Fruit fly (Drosophila melanogaster) whole organism, embryonic: ENCODE results near the gene kud.

Experiments
- CG10274 ChIP-seq: fragments of 200-800 bp; sonication (Bioruptor generic); optimal IDR thresholded peaks from 3 replicates; lab custom pipeline; 2017; ENCODE audit warnings: missing biosample characterization, mild to moderate bottlenecking, missing genetic modification characterization
- CG12659 ChIP-seq: fragments of 200-800 bp; sonication (Bioruptor generic); optimal IDR thresholded peaks from 3 replicates; lab custom pipeline; 2017; ENCODE audit warnings: mild to moderate bottlenecking, missing biosample characterization, missing genetic modification reagents, missing genetic modification characterization
- CG12744 ChIP-seq: fragments of 200-800 bp; sonication (Bioruptor generic); optimal IDR thresholded peaks from 2 replicates; lab custom pipeline; 2016; ENCODE audit warnings: missing biosample characterization, missing genetic modification characterization
- CG13624 ChIP-seq: fragments of 200-800 bp; sonication (Bioruptor generic); optimal IDR thresholded peaks from 2 replicates; lab custom pipeline; 2016; ENCODE audit warnings: missing biosample characterization, missing genetic modification characterization
- CG15269 ChIP-seq: fragments of 200-800 bp; sonication (Bioruptor generic); optimal IDR thresholded peaks from 2 replicates; lab custom pipeline; 2018; ENCODE audit warnings: missing biosample characterization, mild to moderate bottlenecking, missing genetic modification characterization, moderate library complexity
- CG15514 ChIP-seq: fragments of 200-800 bp; sonication (Bioruptor generic); optimal IDR thresholded peaks from 3 replicates; lab custom pipeline; 2017; ENCODE audit warnings: missing biosample characterization, missing genetic modification characterization, mild to moderate bottlenecking, moderate library complexity, missing genetic modification reagents
- CG17361 ChIP-seq: fragments of 200-800 bp; sonication (Bioruptor generic); IDR thresholded peaks from 3 replicates; pipeline ENCODE4 v1.3.6; 2022; ENCODE audit warnings: missing biosample characterization, missing genetic modification characterization
- CG17385 ChIP-seq: fragments of 200-800 bp; sonication (Bioruptor generic); optimal IDR thresholded peaks from 3 replicates; lab custom pipeline; 2018; ENCODE audit warnings: missing biosample characterization, mild to moderate bottlenecking, missing genetic modification characterization
- CG17802 ChIP-seq: fragments of 200-800 bp; sonication (Bioruptor generic); optimal IDR thresholded peaks from 2 replicates; lab custom pipeline; 2018; ENCODE audit warnings: missing biosample characterization, mild to moderate bottlenecking, missing genetic modification characterization, moderate library complexity
- CG18011 ChIP-seq: fragments of 200-800 bp; sonication (Bioruptor generic); optimal IDR thresholded peaks from 2 replicates; lab custom pipeline; 2017; ENCODE audit warnings: missing biosample characterization, missing genetic modification characterization, mild to moderate bottlenecking, moderate library complexity, missing genotype
- CG30020 ChIP-seq: fragments of 200-800 bp; optimal IDR thresholded peaks from 2 replicates; lab custom pipeline; 2019; ENCODE audit warnings: missing biosample characterization, mild to moderate bottlenecking, missing genetic modification characterization, moderate library complexity
- CG33213 ChIP-seq: fragments of 200-800 bp; sonication (Bioruptor generic); optimal IDR thresholded peaks from 3 replicates; lab custom pipeline; 2016; ENCODE audit warnings: missing biosample characterization, missing genetic modification characterization
- CG3847 ChIP-seq: fragments of 200-800 bp; sonication (Bioruptor generic); IDR thresholded peaks from 2 replicates; pipeline ENCODE4 v1.3.6; 2022; ENCODE audit warnings: missing biosample characterization, missing genetic modification characterization
- CG4820 ChIP-seq: fragments of 200-800 bp; sonication (Bioruptor generic); optimal IDR thresholded peaks from 3 replicates; lab custom pipeline; 2016; ENCODE audit warnings: missing biosample characterization, missing genetic modification characterization
- CG6654 ChIP-seq: fragments of 200-800 bp; sonication (Bioruptor generic); optimal IDR thresholded peaks from 2 replicates; lab custom pipeline; 2017; ENCODE audit warnings: missing biosample characterization, mild to moderate bottlenecking, missing genetic modification characterization
- CG8089 ChIP-seq: fragments of 200-800 bp; sonication (Bioruptor generic); optimal IDR thresholded peaks from 3 replicates; lab custom pipeline; 2016; ENCODE audit warnings: missing biosample characterization, missing genetic modification characterization
- CG8281 ChIP-seq: fragments of 200-800 bp; sonication (Bioruptor generic); optimal IDR thresholded peaks from 2 replicates; lab custom pipeline; 2018; ENCODE audit warnings: missing biosample characterization, mild to moderate bottlenecking, missing genetic modification characterization, moderate library complexity
- CG8290 ChIP-seq, 3 experiments: fragments of 200-800 bp; sonication (Bioruptor generic); optimal IDR thresholded peaks; 2 replicates each; lab custom pipeline; 2016 to 2019; ENCODE audit warnings: missing biosample characterization in 3 of 3, missing genetic modification characterization in 3 of 3, mild to moderate bottlenecking in 2 of 3, moderate library complexity in 1 of 3
- CG9797 ChIP-seq: fragments of 200-800 bp; sonication (Bioruptor generic); optimal IDR thresholded peaks from 3 replicates; lab custom pipeline; 2018; ENCODE audit warnings: missing biosample characterization, mild to moderate bottlenecking, missing genetic modification characterization
- CoRest ChIP-seq: fragments of 200-800 bp; sonication (Bioruptor generic); optimal IDR thresholded peaks from 3 replicates; lab custom pipeline; 2018; ENCODE audit warnings: missing biosample characterization, mild to moderate bottlenecking, missing genetic modification characterization, moderate library complexity
- GATAe ChIP-seq: fragments of 200-800 bp; sonication (Bioruptor generic); conservative IDR thresholded peaks from 2 replicates; pipeline ENCODE4 v1.3.6; 2022; ENCODE audit warnings: missing biosample characterization, missing genetic modification characterization
- H2.0 ChIP-seq: fragments of 200-800 bp; sonication (Bioruptor generic); IDR thresholded peaks from 2 replicates; pipeline ENCODE4 v1.3.6; 2022; ENCODE audit warnings: missing biosample characterization, missing genetic modification characterization
- HLH54F ChIP-seq: fragments of 200-800 bp; sonication (Bioruptor generic); optimal IDR thresholded peaks from 3 replicates; lab custom pipeline; 2016; ENCODE audit warnings: missing biosample characterization, missing genetic modification characterization
- Hey ChIP-seq: fragments of 200-800 bp; sonication (Bioruptor generic); optimal IDR thresholded peaks from 3 replicates; lab custom pipeline; 2018; ENCODE audit warnings: missing biosample characterization, mild to moderate bottlenecking, missing genetic modification characterization
- Hmr ChIP-seq: fragments of 200-800 bp; sonication (Bioruptor generic); optimal IDR thresholded peaks from 3 replicates; lab custom pipeline; 2017; ENCODE audit warnings: mild to moderate bottlenecking, missing biosample characterization, missing genetic modification reagents, missing genetic modification characterization
- MBD-R2 ChIP-seq: fragments of 200-800 bp; sonication (Bioruptor generic); IDR thresholded peaks from 2 replicates; pipeline ENCODE4 v1.3.6; 2022; ENCODE audit warnings: missing biosample characterization, missing genetic modification characterization
- Max ChIP-seq: fragments of 200-800 bp; sonication (Bioruptor generic); optimal IDR thresholded peaks from 2 replicates; lab custom pipeline; 2016; ENCODE audit warnings: missing biosample characterization, mild to moderate bottlenecking, missing genetic modification characterization
- Sin3A ChIP-seq: fragments of >200 bp; optimal IDR thresholded peaks from 2 replicates; lab custom pipeline; 2018
- Sox102F ChIP-seq: fragments of 200-800 bp; sonication (Bioruptor generic); optimal IDR thresholded peaks from 2 replicates; lab custom pipeline; 2018; ENCODE audit warnings: missing biosample characterization, mild to moderate bottlenecking, missing genetic modification characterization, moderate library complexity
- Stat92E ChIP-seq, 3 experiments: fragments of >200 bp in 2 of 3; fragments of 200-800 bp in 1 of 3; sonication (Bioruptor generic) in 1 of 3; optimal IDR thresholded peaks; 2 replicates each; lab custom pipeline; 2017 to 2019; ENCODE audit warnings: missing biosample characterization in 3 of 3, missing genetic modification characterization in 3 of 3, mild to moderate bottlenecking in 1 of 3, moderate library complexity in 1 of 3
- Xbp1 ChIP-seq: fragments of 200-800 bp; sonication (Bioruptor generic); optimal IDR thresholded peaks from 3 replicates; lab custom pipeline; 2016; ENCODE audit warnings: missing biosample characterization, mild to moderate bottlenecking, missing genetic modification characterization
- YL-1 ChIP-seq: fragments of 200-800 bp; sonication (Bioruptor generic); optimal IDR thresholded peaks from 3 replicates; lab custom pipeline; 2017; ENCODE audit warnings: missing biosample characterization, mild to moderate bottlenecking, missing genetic modification characterization
- ase ChIP-seq: fragments of 200-800 bp; sonication (Bioruptor generic); IDR thresholded peaks from 3 replicates; pipeline ENCODE4 v1.3.6; 2022; ENCODE audit warnings: missing biosample characterization, missing genetic modification characterization
- bbx ChIP-seq: fragments of 200-800 bp; sonication (Bioruptor generic); IDR thresholded peaks from 2 replicates; pipeline ENCODE4 v1.3.6; 2022; ENCODE audit warnings: missing biosample characterization, missing genetic modification characterization; ENCODE audit not compliant: partially characterized antibody
- cato ChIP-seq: fragments of 200-800 bp; sonication (Bioruptor generic); optimal IDR thresholded peaks from 2 replicates; lab custom pipeline; 2016; ENCODE audit warnings: missing biosample characterization, missing genetic modification characterization, borderline replicate concordance
- chif ChIP-seq, 2 experiments: fragments of 200-800 bp; sonication (Bioruptor generic); optimal IDR thresholded peaks; 3 replicates each; lab custom pipeline; 2016; ENCODE audit warnings: missing biosample characterization in 2 of 2, missing genetic modification characterization in 2 of 2
- chm ChIP-seq: fragments of 200-800 bp; sonication (Bioruptor generic); IDR thresholded peaks from 2 replicates; pipeline ENCODE4 v1.3.6; 2022; ENCODE audit warnings: missing biosample characterization, missing genetic modification characterization
- ftz-f1 ChIP-seq: fragments of 200-800 bp; sonication (Bioruptor generic); optimal IDR thresholded peaks from 2 replicates; lab custom pipeline; 2016; ENCODE audit warnings: missing biosample characterization, missing genetic modification characterization
- h ChIP-seq: fragments of >200 bp; optimal IDR thresholded peaks from 2 replicates; lab custom pipeline; 2017
- hkb ChIP-seq, 2 experiments: fragments of 200-800 bp in 1 of 2; fragments of >200 bp in 1 of 2; sonication (Bioruptor generic) in 1 of 2; IDR thresholded peaks in 1 of 2; optimal IDR thresholded peaks in 1 of 2; 2 replicates each; pipeline versions ENCODE4 v1.3.6 to Lab custom; 2017 to 2022; ENCODE audit warnings: missing biosample characterization in 1 of 2, missing genetic modification characterization in 1 of 2
- jigr1 ChIP-seq: fragments of 200-800 bp; sonication (Bioruptor generic); IDR thresholded peaks from 3 replicates; pipeline ENCODE4 v1.3.6; 2022; ENCODE audit warnings: missing biosample characterization, missing genetic modification characterization
- nerfin-2 ChIP-seq: fragments of 200-800 bp; sonication (Bioruptor generic); IDR thresholded peaks from 2 replicates; pipeline ENCODE4 v1.3.6; 2022; ENCODE audit warnings: missing biosample characterization, missing genetic modification characterization; ENCODE audit not compliant: partially characterized antibody
- pho ChIP-seq: fragments of 200-800 bp; sonication (Bioruptor generic); optimal IDR thresholded peaks from 2 replicates; lab custom pipeline; 2016; ENCODE audit warnings: missing biosample characterization, missing genetic modification characterization
- sens-2 ChIP-seq: fragments of 200-800 bp; sonication (Bioruptor generic); IDR thresholded peaks from 2 replicates; pipeline ENCODE4 v1.3.6; 2022; ENCODE audit warnings: missing biosample characterization, missing genetic modification characterization
- tgo ChIP-seq: fragments of 200-800 bp; sonication (Bioruptor generic); IDR thresholded peaks from 3 replicates; pipeline ENCODE4 v1.3.6; 2022; ENCODE audit warnings: missing biosample characterization, missing genetic modification characterization
- twi ChIP-seq: fragments of 200-800 bp; optimal IDR thresholded peaks from 2 replicates; lab custom pipeline; 2019; ENCODE audit warnings: missing biosample characterization, mild to moderate bottlenecking, missing genetic modification characterization, moderate library complexity
- zen2 ChIP-seq: fragments of 200-800 bp; sonication (Bioruptor generic); IDR thresholded peaks from 3 replicates; pipeline ENCODE4 v1.3.6; 2022; ENCODE audit warnings: missing biosample characterization, missing genetic modification characterization; ENCODE audit not compliant: partially characterized antibody
- zfh1 ChIP-seq: fragments of 200-800 bp; sonication (Bioruptor generic); IDR thresholded peaks from 3 replicates; pipeline ENCODE4 v1.3.6; 2022; ENCODE audit warnings: missing biosample characterization, missing genetic modification characterization
- zfh2 ChIP-seq: fragments of 200-800 bp; sonication (Bioruptor generic); optimal IDR thresholded peaks from 2 replicates; lab custom pipeline; 2016; ENCODE audit warnings: missing biosample characterization, missing genetic modification characterization

kud gene

DNA sequence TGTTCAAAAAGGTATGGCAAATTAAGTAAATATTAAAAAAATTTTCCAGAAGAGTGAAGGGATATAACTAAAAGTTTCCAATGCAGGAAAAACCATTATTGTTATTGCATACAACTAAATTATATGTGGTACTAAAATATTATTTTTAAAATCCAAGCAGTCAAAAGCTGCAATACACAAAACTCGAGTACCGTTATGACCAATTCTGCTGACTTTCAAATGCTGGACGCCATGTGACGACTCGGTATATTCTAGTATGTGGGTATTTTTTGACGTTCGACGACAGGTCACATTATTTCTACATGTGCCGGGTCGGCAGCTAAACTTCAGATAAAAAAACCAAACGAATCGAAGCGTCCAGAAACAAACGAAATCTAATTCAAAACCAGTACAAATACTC, 36.7 kb downstream of the kud start (continued):
- TF ChIP-seq CG3847, result peak; percentile 45; the same call in 1 of the 2 replicates
- peak; percentile 100 for TF ChIP-seq CG18011 (GFP tag; lab: Kevin White, UChicago)
- TF ChIP-seq YL-1 (GFP tag; lab: Kevin White, UChicago), result peak; percentile 61
- no peak for TF ChIP-seq Sox102F (GFP tag; lab: Kevin White, UChicago)
- no peak for TF ChIP-seq H2.0 (GFP tag; lab: Robert Waterston, UW)
- TF ChIP-seq chm, result no peak
- TF ChIP-seq CG17361 (GFP tag; lab: Robert Waterston, UW), result peak; percentile 45; the same call in 2 of the 3 replicates
- TF ChIP-seq CG4820 (GFP tag; lab: Kevin White, UChicago), result no peak
- peak; percentile 9 for TF ChIP-seq zfh2 (GFP tag; lab: Kevin White, UChicago)
- peak; percentile 25 for TF ChIP-seq pho (GFP tag; lab: Kevin White, UChicago)
- TF ChIP-seq Sin3A (lab: Kevin White, UChicago), result peak; percentile 21
- no peak for TF ChIP-seq cato (GFP tag; lab: Kevin White, UChicago)
- peak; percentile 19 for TF ChIP-seq hkb (optimal IDR thresholded peaks at IDR 0.05; lab: Kevin White, UChicago)
- no peak for TF ChIP-seq hkb (GFP tag; IDR thresholded peaks at IDR 0.05; lab: Robert Waterston, UW)
- peak; percentile 24 for TF ChIP-seq CG30020 (tag; lab: Kevin White, UChicago)
- peak; percentile 89 for TF ChIP-seq CG9797 (GFP tag; lab: Kevin White, UChicago)
- 0 out of 2 replicates have a peak, but pooled peaks have one; percentile 39 for TF ChIP-seq nerfin-2 (GFP tag; lab: Robert Waterston, UW)
- TF ChIP-seq zfh1 (GFP tag; lab: Robert Waterston, UW), result 0 out of 3 replicates have a peak, but pooled peaks have one; percentile 28
- no peak for TF ChIP-seq sens-2 (GFP tag; lab: Robert Waterston, UW)
- peak; percentile 62 for TF ChIP-seq CG15514 (GFP tag; lab: Kevin White, UChicago)
- peak in 1 of 2 experiments; percentile 32 for TF ChIP-seq chif (GFP tag; optimal IDR thresholded peaks at IDR 0.05; lab: Kevin White, UChicago)
- TF ChIP-seq Stat92E (GFP tag; optimal IDR thresholded peaks at IDR 0.05; lab: Kevin White, UChicago), result peak in 1 of 3 experiments; percentile 29
- TF ChIP-seq CoRest (tag; lab: Kevin White, UChicago), result peak; percentile 90
- TF ChIP-seq MBD-R2, result peak; percentile 90
- peak; percentile 19 for TF ChIP-seq Xbp1 (GFP tag; lab: Kevin White, UChicago)
- peak; percentile 59 for TF ChIP-seq Hmr (GFP tag; lab: Kevin White, UChicago)
- TF ChIP-seq CG15269 (tag; lab: Kevin White, UChicago), result no peak
- peak; percentile 11 for TF ChIP-seq CG12744
- no peak for TF ChIP-seq zen2 (GFP tag; lab: Robert Waterston, UW)
- peak; percentile 21 for TF ChIP-seq twi (tag; lab: Kevin White, UChicago)
- TF ChIP-seq Hey (tag; lab: Kevin White, UChicago), result no peak
- peak; percentile 23; the same call in 1 of the 2 replicates for TF ChIP-seq bbx
- TF ChIP-seq CG10274, result no peak
- peak; percentile 44; the same call in 1 of the 2 replicates for TF ChIP-seq GATAe (GFP tag; lab: Robert Waterston, UW)
- peak; percentile 30 for TF ChIP-seq ftz-f1 (GFP tag; lab: Kevin White, UChicago)
- peak; percentile 1 for TF ChIP-seq CG17385 (GFP tag; lab: Kevin White, UChicago)
- TF ChIP-seq HLH54F (GFP tag; lab: Kevin White, UChicago), result peak; percentile 5
- peak; percentile 7 for TF ChIP-seq CG13624 (GFP tag; lab: Kevin White, UChicago)
- TF ChIP-seq jigr1 (GFP tag; lab: Robert Waterston, UW), result peak; percentile 64; the same call in 1 of the 3 replicates
- TF ChIP-seq CG8089 (GFP tag; lab: Kevin White, UChicago), result peak; percentile 18
- TF ChIP-seq CG8281 (tag; lab: Kevin White, UChicago), result no peak
- no peak for TF ChIP-seq CG6654 (GFP tag; lab: Kevin White, UChicago)
- TF ChIP-seq h (lab: Kevin White, UChicago), result no peak
- TF ChIP-seq Max, result peak; percentile 74
- TF ChIP-seq tgo (GFP tag; lab: Robert Waterston, UW), result no peak
- TF ChIP-seq CG17802 (tag; lab: Kevin White, UChicago), result peak; percentile 88
- TF ChIP-seq CG12659 (GFP tag; lab: Kevin White, UChicago), result peak; percentile 66
- TF ChIP-seq CG33213 (GFP tag; lab: Kevin White, UChicago), result peak; percentile 86
- TF ChIP-seq ase (GFP tag; lab: Robert Waterston, UW), result no peak
- TF ChIP-seq CG8290 (GFP tag; optimal IDR thresholded peaks at IDR 0.05; lab: Kevin White, UChicago), result peak; percentile 72
- TF ChIP-seq CG8290 (tag; optimal IDR thresholded peaks at IDR 0.05; lab: Kevin White, UChicago), result peak in 1 of 2 experiments; percentile 69
